Worm (Caenorhabditis elegans) whole organism, L4 larva: ENCODE data around the gene sox-4.

Experiments
- lin-13 ChIP-seq: fragments of 150-350 bp; optimal IDR thresholded peaks from 2 replicates; lab custom pipeline; 2014; ENCODE audit warnings: missing biosample characterization, missing genetic modification reagents, missing genetic modification characterization
- lin-38 ChIP-seq: fragments of 200-800 bp; sonication (Bioruptor generic); IDR thresholded peaks from 2 replicates; pipeline ENCODE4 v1.3.6; 2022; ENCODE audit warnings: missing genetic modification reagents, missing genetic modification characterization, missing compliant biosample characterization
- lsy-2 ChIP-seq, 2 experiments: fragments of 150-350 bp in 1 of 2; sonication (generic microtip) in 1 of 2; optimal IDR thresholded peaks; 2 replicates each; lab custom pipeline; 2014 to 2017; ENCODE audit warnings: missing biosample characterization in 2 of 2, missing genetic modification characterization in 2 of 2
- mdl-1 ChIP-seq, 2 experiments: fragments of 150-350 bp in 1 of 2; sonication (generic microtip) in 1 of 2; optimal IDR thresholded peaks; 2 replicates each; lab custom pipeline; 2014 to 2017; ENCODE audit warnings: missing biosample characterization in 2 of 2, missing genetic modification characterization in 2 of 2
- mep-1 ChIP-seq: fragments of 150-350 bp; sonication (generic microtip); optimal IDR thresholded peaks from 3 replicates; lab custom pipeline; 2014; ENCODE audit warnings: missing biosample characterization, missing genetic modification characterization
- nhr-237 ChIP-seq: sonication (generic microtip); optimal IDR thresholded peaks from 2 replicates; lab custom pipeline; 2017; ENCODE audit warnings: missing biosample characterization, missing genetic modification characterization
- nhr-77 ChIP-seq: fragments of 150-350 bp; optimal IDR thresholded peaks from 2 replicates; lab custom pipeline; 2014; ENCODE audit warnings: missing biosample characterization, missing genetic modification characterization
- pqm-1 ChIP-seq: sonication (generic microtip); optimal IDR thresholded peaks from 2 replicates; lab custom pipeline; 2017; ENCODE audit warnings: missing biosample characterization, missing genetic modification characterization
- skn-1 ChIP-seq: fragments of 150-350 bp; optimal IDR thresholded peaks from 2 replicates; lab custom pipeline; 2014; ENCODE audit warnings: missing biosample characterization, missing genetic modification characterization
- spr-1 ChIP-seq: sonication (generic microtip); optimal IDR thresholded peaks from 2 replicates; lab custom pipeline; 2016; ENCODE audit warnings: mild to moderate bottlenecking, missing genetic modification characterization, missing compliant biosample characterization
- unc-62 ChIP-seq, 3 experiments: fragments of 150-350 bp in 1 of 3; sonication (generic microtip); optimal IDR thresholded peaks in 2 of 3; peaks in 1 of 3; 1 replicate in 1 of 3; 2 replicates in 2 of 3; lab custom pipeline; 2014 to 2017; ENCODE audit warnings: missing biosample characterization in 3 of 3, missing genetic modification characterization in 3 of 3, missing genetic modification reagents in 3 of 3, missing genotype in 1 of 3

ce11 chrX:3548716-3549115 lies 39.9 kb upstream of the sox-4 start:
- no peak for TF ChIP-seq lsy-2 (tag; optimal IDR thresholded peaks at IDR 0.05; lab: Kevin White, UChicago)
- no peak for TF ChIP-seq nhr-77
- TF ChIP-seq mdl-1 (tag; optimal IDR thresholded peaks at IDR 0.05; lab: Kevin White, UChicago): no peak
- TF ChIP-seq pqm-1 (tag; lab: Kevin White, UChicago): peak; percentile 89
- no peak for TF ChIP-seq nhr-237
- no peak for TF ChIP-seq skn-1
- no peak for TF ChIP-seq lin-38
- no peak for TF ChIP-seq mep-1 (tag; lab: Kevin White, UChicago)
- no peak for TF ChIP-seq unc-62 (GFP tag; optimal IDR thresholded peaks at IDR 0.05 in 1 of 2; lab: Kevin White, UChicago)
- TF ChIP-seq unc-62 (tag; optimal IDR thresholded peaks at IDR 0.05; lab: Kevin White, UChicago): no peak
- TF ChIP-seq lin-13 (GFP tag; lab: Kevin White, UChicago): no peak
- no peak for TF ChIP-seq spr-1 (tag; lab: Kevin White, UChicago)
